Worm (Caenorhabditis elegans): ENCODE measurements around the gene txdc-12.2.

DNA sequence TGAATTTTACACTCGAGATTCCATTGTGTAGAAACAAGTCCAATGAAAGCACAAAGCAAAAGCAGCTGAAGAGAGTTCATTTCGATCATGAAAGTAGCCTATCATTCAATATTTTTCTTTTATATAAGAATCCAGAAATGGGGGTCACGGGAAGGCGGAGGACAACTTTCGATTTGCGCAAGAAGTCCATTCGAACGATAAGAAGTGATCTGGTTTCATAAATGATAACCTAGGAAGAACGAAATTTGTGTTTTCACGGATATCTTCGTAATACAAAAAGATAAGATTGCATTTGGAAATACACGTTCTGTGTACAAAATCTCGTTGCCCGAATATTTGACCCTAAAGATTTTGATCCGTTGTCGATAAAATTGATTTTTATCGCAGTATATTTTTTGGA, 42.8 kb upstream of the txdc-12.2 start, which contains the start of gene Y102A11A.5:
- TF ChIP-seq unc-39 (tag; optimal IDR thresholded peaks at IDR 0.05) (no peak), snpc-4 (tag; optimal IDR thresholded peaks at IDR 0.05) (no peak), unc-62 (GFP tag; optimal IDR thresholded peaks at IDR 0.05) (no peak), ztf-4 (tag; optimal IDR thresholded peaks at IDR 0.05) (no peak), fos-1 (tag; optimal IDR thresholded peaks at IDR 0.05) (no peak), lin-11 (tag; optimal IDR thresholded peaks at IDR 0.05) (no peak), ztf-11 (tag; optimal IDR thresholded peaks at IDR 0.05) (no peak), ZK546.5 (tag; optimal IDR thresholded peaks at IDR 0.05) (no peak), unc-55 (GFP tag; optimal IDR thresholded peaks at IDR 0.05) (no peak), ceh-82 (tag; optimal IDR thresholded peaks at IDR 0.05) (no peak), ceh-16 (tag; optimal IDR thresholded peaks at IDR 0.05) (no peak), alr-1 (tag; optimal IDR thresholded peaks at IDR 0.05) (no peak), elt-3 (tag; optimal IDR thresholded peaks at IDR 0.05) (no peak)

All from whole organism, L2 larva.